Comparison of ENCODE assay signal across 1 fruit fly cellular context in genomic region chr2L:8471667-8472066, dm6.
TF ChIP-seq lines count a peak whose summit lies in the region.

No protein-coding gene starts in this region.

TF ChIP-seq in whole organism, embryonic, 481 proteins besides CTCF, POLR2A, EP300 and RAD21 (continued from another document):
- TF ChIP-seq dimm (GFP tag; IDR thresholded peaks at IDR 0.05; lab: Robert Waterston, UW) (no peak), btn (GFP tag; optimal IDR thresholded peaks at IDR 0.05; lab: Kevin White, UChicago) (no peak), CG6765 (GFP tag; optimal IDR thresholded peaks at IDR 0.05; lab: Kevin White, UChicago) (no peak), Oli (tag; optimal IDR thresholded peaks at IDR 0.05; lab: Kevin White, UChicago) (peak; percentile 44), CG7556 (GFP tag; optimal IDR thresholded peaks at IDR 0.05; lab: Kevin White, UChicago) (no peak), HLHmδ (GFP tag; optimal IDR thresholded peaks at IDR 0.05; lab: Kevin White, UChicago) (no peak), pb (GFP tag; optimal IDR thresholded peaks at IDR 0.05; lab: Kevin White, UChicago) (no peak), Hr3 (GFP tag; optimal IDR thresholded peaks at IDR 0.05; lab: Kevin White, UChicago) (peak; percentile 15), psq (GFP tag; optimal IDR thresholded peaks at IDR 0.05; lab: Kevin White, UChicago) (no peak), BEAF-32 (GFP tag; optimal IDR thresholded peaks at IDR 0.05; lab: Kevin White, UChicago) (no peak), MBD-R2 (GFP tag; IDR thresholded peaks at IDR 0.05; lab: Robert Waterston, UW) (no peak), CG5180 (GFP tag; optimal IDR thresholded peaks at IDR 0.05; lab: Kevin White, UChicago) (no peak), CG17829 (tag; optimal IDR thresholded peaks at IDR 0.05; lab: Kevin White, UChicago) (peak; percentile 64), gem (tag; optimal IDR thresholded peaks at IDR 0.05; lab: Kevin White, UChicago) (peak; percentile 67), C15 (GFP tag; IDR thresholded peaks at IDR 0.05; lab: Robert Waterston, UW) (no peak), CG10543 (GFP tag; optimal IDR thresholded peaks at IDR 0.05; lab: Kevin White, UChicago) (no peak), CG2202 (tag; optimal IDR thresholded peaks at IDR 0.05; lab: Kevin White, UChicago) (peak; percentile 4), Dad (GFP tag; optimal IDR thresholded peaks at IDR 0.05; lab: Kevin White, UChicago) (no peak), Lhr (GFP tag; optimal IDR thresholded peaks at IDR 0.05; lab: Kevin White, UChicago) (no peak), dysf (GFP tag; IDR thresholded peaks at IDR 0.05; lab: Robert Waterston, UW) (0 out of 3 replicates have a peak, but pooled peaks have one; percentile 44), Scr (GFP tag; IDR thresholded peaks at IDR 0.05; lab: Robert Waterston, UW; ENCODE audit: partially characterized antibody) (no peak), HLH3B (GFP tag; IDR thresholded peaks at IDR 0.05; lab: Robert Waterston, UW) (no peak; the same call in 1 of the 2 replicates), her (GFP tag; optimal IDR thresholded peaks at IDR 0.05; lab: Kevin White, UChicago) (no peak), CG17361 (GFP tag; IDR thresholded peaks at IDR 0.05; lab: Robert Waterston, UW) (peak; percentile 60), Drgx (GFP tag; IDR thresholded peaks at IDR 0.05; lab: Robert Waterston, UW) (peak; percentile 47; the same call in 1 of the 2 replicates), ind (GFP tag; optimal IDR thresholded peaks at IDR 0.05; lab: Kevin White, UChicago) (no peak), CG30020 (tag; optimal IDR thresholded peaks at IDR 0.05; lab: Kevin White, UChicago) (no peak), inv (GFP tag; IDR thresholded peaks at IDR 0.05; lab: Robert Waterston, UW; ENCODE audit: partially characterized antibody) (no peak), CG18764 (GFP tag; optimal IDR thresholded peaks at IDR 0.05; lab: Kevin White, UChicago) (no peak), CG8359 (GFP tag; optimal IDR thresholded peaks at IDR 0.05; lab: Kevin White, UChicago; ENCODE audit: borderline replicate concordance) (no peak), CG1603 (tag; optimal IDR thresholded peaks at IDR 0.05; lab: Kevin White, UChicago) (peak; percentile 10), Hr51 (GFP tag; optimal IDR thresholded peaks at IDR 0.05; lab: Kevin White, UChicago) (peak in 1 of 2 experiments; percentile 25), YL-1 (GFP tag; optimal IDR thresholded peaks at IDR 0.05; lab: Kevin White, UChicago) (no peak), CG5953 (GFP tag; IDR thresholded peaks at IDR 0.05; lab: Robert Waterston, UW) (no peak), CG4730 (GFP tag; IDR thresholded peaks at IDR 0.05; lab: Robert Waterston, UW) (no peak), crc (GFP tag; optimal IDR thresholded peaks at IDR 0.05; lab: Kevin White, UChicago) (no peak), CG3838 (GFP tag; optimal IDR thresholded peaks at IDR 0.05; lab: Kevin White, UChicago) (no peak), Lim3 (GFP tag; IDR thresholded peaks at IDR 0.05; lab: Robert Waterston, UW) (no peak), pfk (GFP tag; optimal IDR thresholded peaks at IDR 0.05; lab: Kevin White, UChicago) (no peak), Sin3A (optimal IDR thresholded peaks at IDR 0.05; lab: Kevin White, UChicago) (no peak), Hey (tag; optimal IDR thresholded peaks at IDR 0.05; lab: Kevin White, UChicago) (no peak), CG7839 (tag; optimal IDR thresholded peaks at IDR 0.05; lab: Kevin White, UChicago) (peak; percentile 48), zen (tag; optimal IDR thresholded peaks at IDR 0.05; lab: Kevin White, UChicago) (peak; percentile 60), H2.0 (GFP tag; IDR thresholded peaks at IDR 0.05; lab: Robert Waterston, UW) (no peak), CG6791 (GFP tag; IDR thresholded peaks at IDR 0.05; lab: Robert Waterston, UW; ENCODE audit: partially characterized antibody) (no peak), crol (GFP tag; IDR thresholded peaks at IDR 0.05; lab: Robert Waterston, UW) (no peak), CG2116 (GFP tag; optimal IDR thresholded peaks at IDR 0.05; lab: Kevin White, UChicago) (no peak), CG11085 (GFP tag; IDR thresholded peaks at IDR 0.05; lab: Robert Waterston, UW) (no peak), CG11504 (tag; optimal IDR thresholded peaks at IDR 0.05; lab: Kevin White, UChicago) (peak; percentile 50), Taf1 (GFP tag; IDR thresholded peaks at IDR 0.05; lab: Robert Waterston, UW) (no peak), seq (GFP tag; IDR thresholded peaks at IDR 0.05; lab: Robert Waterston, UW) (no peak), CG10209 (GFP tag; optimal IDR thresholded peaks at IDR 0.05; lab: Kevin White, UChicago) (peak; percentile 19), MESR4 (GFP tag; optimal IDR thresholded peaks at IDR 0.05; lab: Kevin White, UChicago) (no peak), CG17568 (GFP tag; optimal IDR thresholded peaks at IDR 0.05; lab: Kevin White, UChicago) (no peak), CG13424 (tag; optimal IDR thresholded peaks at IDR 0.05; lab: Kevin White, UChicago) (peak; percentile 31), CG15696 (tag; optimal IDR thresholded peaks at IDR 0.05; lab: Kevin White, UChicago) (peak; percentile 57), CG1832 (GFP tag; optimal IDR thresholded peaks at IDR 0.05; lab: Kevin White, UChicago) (no peak), nerfin-1 (tag; optimal IDR thresholded peaks at IDR 0.05; lab: Kevin White, UChicago) (no peak), Awh (GFP tag; IDR thresholded peaks at IDR 0.05; lab: Robert Waterston, UW) (0 out of 2 replicates have a peak, but pooled peaks have one; percentile 15), CG10147 (GFP tag; optimal IDR thresholded peaks at IDR 0.05; lab: Kevin White, UChicago) (no peak), Mrtf (GFP tag; IDR thresholded peaks at IDR 0.05; lab: Robert Waterston, UW) (no peak), CG2678 (tag; optimal IDR thresholded peaks at IDR 0.05; lab: Kevin White, UChicago) (peak; percentile 42), knrl (GFP tag; IDR thresholded peaks at IDR 0.05; lab: Robert Waterston, UW; ENCODE audit: partially characterized antibody) (no peak), CG11560 (tag; IDR thresholded peaks at IDR 0.05; lab: Robert Waterston, UW) (no peak), nmo (GFP tag; optimal IDR thresholded peaks at IDR 0.05; lab: Kevin White, UChicago) (peak; percentile 74), ERR (GFP tag; optimal IDR thresholded peaks at IDR 0.05; lab: Kevin White, UChicago) (no peak), NC2β (GFP tag; optimal IDR thresholded peaks at IDR 0.05; lab: Kevin White, UChicago) (no peak), Abd-B (GFP tag; optimal IDR thresholded peaks at IDR 0.05; lab: Kevin White, UChicago) (no peak), CG17186 (GFP tag; optimal IDR thresholded peaks at IDR 0.05; lab: Kevin White, UChicago) (no peak), Bgb (GFP tag; IDR thresholded peaks at IDR 0.05; lab: Robert Waterston, UW; ENCODE audit: partially characterized antibody) (no peak), bowl (GFP tag; IDR thresholded peaks at IDR 0.05; lab: Robert Waterston, UW) (no peak), CG30431 (GFP tag; optimal IDR thresholded peaks at IDR 0.05; lab: Kevin White, UChicago) (no peak), NK7.1 (GFP tag; optimal IDR thresholded peaks at IDR 0.05; lab: Kevin White, UChicago) (no peak), Jarid2 (GFP tag; optimal IDR thresholded peaks at IDR 0.05; lab: Kevin White, UChicago) (no peak), onecut (GFP tag; IDR thresholded peaks at IDR 0.05; lab: Robert Waterston, UW) (no peak), Dp (GFP tag; optimal IDR thresholded peaks at IDR 0.05; lab: Kevin White, UChicago) (no peak), Poxn (GFP tag; IDR thresholded peaks at IDR 0.05; lab: Robert Waterston, UW) (no peak), ftz-f1 (GFP tag; optimal IDR thresholded peaks at IDR 0.05; lab: Kevin White, UChicago) (no peak), cad (GFP tag; optimal IDR thresholded peaks at IDR 0.05; lab: Kevin White, UChicago) (no peak), dm (GFP tag; optimal IDR thresholded peaks at IDR 0.05; lab: Kevin White, UChicago) (no peak), CG11456 (GFP tag; IDR thresholded peaks at IDR 0.05; lab: Robert Waterston, UW) (no peak), Atf6 (GFP tag; IDR thresholded peaks at IDR 0.05; lab: Robert Waterston, UW) (no peak), CG43689 (GFP tag; IDR thresholded peaks at IDR 0.05; lab: Robert Waterston, UW) (no peak), nom (GFP tag; optimal IDR thresholded peaks at IDR 0.05; lab: Kevin White, UChicago) (peak; percentile 14), CG10979 (tag; optimal IDR thresholded peaks at IDR 0.05; lab: Kevin White, UChicago) (peak; percentile 76), CoRest (tag; optimal IDR thresholded peaks at IDR 0.05; lab: Kevin White, UChicago) (peak; percentile 32), B-H2 (GFP tag; optimal IDR thresholded peaks at IDR 0.05; lab: Kevin White, UChicago) (no peak), corto (GFP tag; optimal IDR thresholded peaks at IDR 0.05; lab: Kevin White, UChicago) (no peak), Spps (tag; optimal IDR thresholded peaks at IDR 0.05; lab: Kevin White, UChicago) (peak; percentile 38), CG7786 (GFP tag; optimal IDR thresholded peaks at IDR 0.05; lab: Kevin White, UChicago) (no peak), Blimp-1 (GFP tag; optimal IDR thresholded peaks at IDR 0.05; lab: Kevin White, UChicago) (peak; percentile 56), vvl (GFP tag; IDR thresholded peaks at IDR 0.05; lab: Robert Waterston, UW) (0 out of 2 replicates have a peak, but pooled peaks have one; percentile 20), dan (GFP tag; IDR thresholded peaks at IDR 0.05; lab: Robert Waterston, UW) (no peak), CG8765 (GFP tag; IDR thresholded peaks at IDR 0.05; lab: Robert Waterston, UW) (no peak)
